Worm (Caenorhabditis elegans) whole organism, L3 larva: Measurements from ENCODE around the gene enu-3.1.

Experiments
- ama-1 ChIP-seq: fragments of 150-350 bp; optimal IDR thresholded peaks from 2 replicates; lab custom pipeline; 2018
- elt-2 ChIP-seq: sonication (generic microtip); optimal IDR thresholded peaks from 2 replicates; lab custom pipeline; 2016; ENCODE audit warnings: missing genetic modification reagents, mild to moderate bottlenecking, missing genetic modification characterization, missing compliant biosample characterization
- lin-15B ChIP-seq: fragments of 150-350 bp; optimal IDR thresholded peaks from 2 replicates; lab custom pipeline; 2014; ENCODE audit warnings: missing biosample characterization, missing genetic modification characterization

DNA sequence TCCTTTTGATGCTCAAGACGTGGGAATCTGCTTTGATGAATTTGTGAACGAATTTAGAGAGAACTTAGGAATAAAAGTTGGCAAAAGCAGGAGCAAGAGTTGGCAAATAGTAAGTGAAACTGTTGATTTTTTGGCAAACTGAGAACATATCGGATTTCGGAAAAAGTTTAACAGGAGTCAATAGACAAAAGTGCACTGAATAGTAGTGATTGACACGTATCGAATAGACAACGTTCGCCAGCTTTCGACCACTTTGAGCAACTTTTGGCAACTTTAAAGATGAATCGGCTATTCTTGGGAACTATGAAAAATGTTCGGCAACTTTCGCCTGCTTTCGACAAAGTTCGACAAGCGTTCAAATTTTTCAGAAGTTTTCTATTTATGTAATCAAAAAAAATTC lies 44.4 kb upstream of the enu-3.1 start, which contains the start of gene M03C11.9:
- TF ChIP-seq elt-2 (tag; lab: Kevin White, UChicago) (no peak), ama-1 (no peak), lin-15B (tag; lab: Kevin White, UChicago) (no peak)
